Fruit fly (Drosophila melanogaster) whole organism, embryonic: ENCODE measurements around the gene Rab3-GEF.
A peak's percentile ranks its signal among the peaks of the same experiment; 100 is the strongest.

Experiments used
- Ada2b ChIP-seq: fragments of 200-800 bp; sonication (Bioruptor generic); IDR thresholded peaks from 2 replicates; pipeline ENCODE4 v1.3.6; 2022; ENCODE audit warnings: missing biosample characterization, missing genetic modification characterization
- Atf6 ChIP-seq: fragments of 200-800 bp; sonication (Bioruptor generic); IDR thresholded peaks from 2 replicates; pipeline ENCODE4 v1.3.6; 2022; ENCODE audit warnings: missing biosample characterization, missing genetic modification characterization
- CG1024 ChIP-seq: fragments of 200-800 bp; sonication (Bioruptor generic); IDR thresholded peaks from 2 replicates; pipeline ENCODE4 v1.3.6; 2022; ENCODE audit warnings: missing biosample characterization, missing genetic modification characterization
- CG10565 ChIP-seq: fragments of 200-800 bp; sonication (Bioruptor generic); optimal IDR thresholded peaks from 3 replicates; lab custom pipeline; 2016; ENCODE audit warnings: missing biosample characterization, mild to moderate bottlenecking, missing genetic modification characterization
- CG12744 ChIP-seq: fragments of 200-800 bp; sonication (Bioruptor generic); optimal IDR thresholded peaks from 2 replicates; lab custom pipeline; 2016; ENCODE audit warnings: missing biosample characterization, missing genetic modification characterization
- CG12942 ChIP-seq: fragments of 200-800 bp; sonication (Bioruptor generic); optimal IDR thresholded peaks from 3 replicates; lab custom pipeline; 2016; ENCODE audit warnings: missing biosample characterization, missing genetic modification characterization
- CG13296 ChIP-seq: fragments of 200-800 bp; sonication (Bioruptor generic); optimal IDR thresholded peaks from 3 replicates; lab custom pipeline; 2018; ENCODE audit warnings: missing biosample characterization, mild to moderate bottlenecking, missing genetic modification characterization
- CG15601 ChIP-seq: fragments of 200-800 bp; sonication (Bioruptor generic); optimal IDR thresholded peaks from 3 replicates; lab custom pipeline; 2019; ENCODE audit warnings: missing biosample characterization, mild to moderate bottlenecking, missing genetic modification characterization, moderate library complexity
- CG16815 ChIP-seq: fragments of 200-800 bp; sonication (Bioruptor generic); optimal IDR thresholded peaks from 3 replicates; lab custom pipeline; 2017; ENCODE audit warnings: missing biosample characterization, mild to moderate bottlenecking, missing genetic modification characterization
- CG17912 ChIP-seq: fragments of 200-800 bp; sonication (Bioruptor generic); optimal IDR thresholded peaks from 2 replicates; lab custom pipeline; 2018; ENCODE audit warnings: missing biosample characterization, mild to moderate bottlenecking, missing genetic modification characterization
- CG1832 ChIP-seq: fragments of 200-800 bp; sonication (Bioruptor generic); optimal IDR thresholded peaks from 2 replicates; lab custom pipeline; 2017; ENCODE audit warnings: missing biosample characterization, mild to moderate bottlenecking, missing genetic modification characterization, inconsistent platforms
- CG2129 ChIP-seq: fragments of 200-800 bp; sonication (Bioruptor generic); IDR thresholded peaks from 2 replicates; pipeline ENCODE4 v1.3.6; 2022; ENCODE audit warnings: missing biosample characterization, missing genetic modification characterization; ENCODE audit not compliant: partially characterized antibody
- CG2875 ChIP-seq: fragments of 200-800 bp; sonication (Bioruptor generic); optimal IDR thresholded peaks from 2 replicates; lab custom pipeline; 2017; ENCODE audit warnings: missing biosample characterization, mild to moderate bottlenecking, missing genetic modification characterization, missing genetic modification reagents
- CG3838 ChIP-seq: fragments of 200-800 bp; sonication (Bioruptor generic); optimal IDR thresholded peaks from 3 replicates; lab custom pipeline; 2016; ENCODE audit warnings: missing biosample characterization, missing genetic modification characterization
- CG4820 ChIP-seq: fragments of 200-800 bp; sonication (Bioruptor generic); optimal IDR thresholded peaks from 3 replicates; lab custom pipeline; 2016; ENCODE audit warnings: missing biosample characterization, missing genetic modification characterization
- CG8478 ChIP-seq: fragments of >200 bp; optimal IDR thresholded peaks from 2 replicates; lab custom pipeline; 2018
- Dek ChIP-seq: fragments of 200-800 bp; sonication (Bioruptor generic); optimal IDR thresholded peaks from 3 replicates; lab custom pipeline; 2019; ENCODE audit warnings: missing biosample characterization, mild to moderate bottlenecking, missing genetic modification characterization, moderate library complexity
- GATAe ChIP-seq: fragments of 200-800 bp; sonication (Bioruptor generic); conservative IDR thresholded peaks from 2 replicates; pipeline ENCODE4 v1.3.6; 2022; ENCODE audit warnings: missing biosample characterization, missing genetic modification characterization
- HLH3B ChIP-seq: fragments of 200-800 bp; sonication (Bioruptor generic); IDR thresholded peaks from 2 replicates; pipeline ENCODE4 v1.3.6; 2022; ENCODE audit warnings: missing biosample characterization, missing genetic modification characterization
- HmgD ChIP-seq: fragments of 200-800 bp; sonication (Bioruptor generic); optimal IDR thresholded peaks from 3 replicates; lab custom pipeline; 2016; ENCODE audit warnings: missing biosample characterization, missing genetic modification characterization
- Hr78 ChIP-seq, 2 experiments: fragments of 200-800 bp in 1 of 2; fragments of >200 bp in 1 of 2; sonication (Bioruptor generic) in 1 of 2; optimal IDR thresholded peaks; 2 replicates each; lab custom pipeline; 2017 to 2019; ENCODE audit warnings: missing biosample characterization in 2 of 2, missing genetic modification characterization in 2 of 2, mild to moderate bottlenecking in 1 of 2, moderate library complexity in 1 of 2
- Meics ChIP-seq: fragments of 200-800 bp; sonication (Bioruptor generic); optimal IDR thresholded peaks from 2 replicates; lab custom pipeline; 2017; ENCODE audit warnings: missing biosample characterization, mild to moderate bottlenecking, missing genetic modification characterization
- Mrtf ChIP-seq: fragments of 200-800 bp; sonication (Bioruptor generic); IDR thresholded peaks from 3 replicates; pipeline ENCODE4 v1.3.6; 2022; ENCODE audit warnings: missing biosample characterization, missing genetic modification characterization
- NC2α ChIP-seq: fragments of 200-800 bp; sonication (Bioruptor generic); optimal IDR thresholded peaks from 2 replicates; lab custom pipeline; 2016; ENCODE audit warnings: missing biosample characterization, missing genetic modification characterization
- NC2β ChIP-seq: fragments of 200-800 bp; sonication (Bioruptor generic); optimal IDR thresholded peaks from 2 replicates; lab custom pipeline; 2016; ENCODE audit warnings: missing biosample characterization, missing genetic modification characterization
- Oli ChIP-seq: fragments of 200-800 bp; sonication (Bioruptor generic); optimal IDR thresholded peaks from 2 replicates; lab custom pipeline; 2018; ENCODE audit warnings: missing biosample characterization, mild to moderate bottlenecking, missing genetic modification characterization, moderate library complexity
- Ptx1 ChIP-seq: fragments of 200-800 bp; sonication (Bioruptor generic); IDR thresholded peaks from 2 replicates; pipeline ENCODE4 v1.3.6; 2022; ENCODE audit warnings: missing biosample characterization, missing genetic modification characterization
- Xbp1 ChIP-seq: fragments of 200-800 bp; sonication (Bioruptor generic); optimal IDR thresholded peaks from 3 replicates; lab custom pipeline; 2016; ENCODE audit warnings: missing biosample characterization, mild to moderate bottlenecking, missing genetic modification characterization
- ac ChIP-seq: fragments of 200-800 bp; sonication (Bioruptor generic); optimal IDR thresholded peaks from 3 replicates; lab custom pipeline; 2017; ENCODE audit warnings: missing biosample characterization, mild to moderate bottlenecking, missing genetic modification characterization
- bcd ChIP-seq: fragments of 200-800 bp; sonication (Bioruptor generic); optimal IDR thresholded peaks from 2 replicates; lab custom pipeline; 2017; ENCODE audit warnings: missing biosample characterization, mild to moderate bottlenecking, missing genetic modification characterization
- caup ChIP-seq: fragments of 200-800 bp; sonication (Bioruptor generic); optimal IDR thresholded peaks from 3 replicates; lab custom pipeline; 2017; ENCODE audit warnings: missing biosample characterization, mild to moderate bottlenecking, missing genetic modification characterization, moderate library complexity; ENCODE audit not compliant: severe bottlenecking
- chm ChIP-seq: fragments of 200-800 bp; sonication (Bioruptor generic); IDR thresholded peaks from 2 replicates; pipeline ENCODE4 v1.3.6; 2022; ENCODE audit warnings: missing biosample characterization, missing genetic modification characterization
- crp ChIP-seq, 2 experiments: fragments of 200-800 bp; sonication (Bioruptor generic); optimal IDR thresholded peaks; 2 replicates in 1 of 2; 3 replicates in 1 of 2; lab custom pipeline; 2017; ENCODE audit warnings: missing biosample characterization in 2 of 2, missing genetic modification characterization in 2 of 2, mild to moderate bottlenecking in 1 of 2, moderate library complexity in 1 of 2
- danr ChIP-seq: fragments of 200-800 bp; sonication (Bioruptor generic); IDR thresholded peaks from 2 replicates; pipeline ENCODE4 v1.3.6; 2022; ENCODE audit warnings: missing biosample characterization, missing genetic modification characterization
- dati ChIP-seq: fragments of 200-800 bp; sonication (Bioruptor generic); IDR thresholded peaks from 2 replicates; pipeline ENCODE4 v1.3.6; 2022; ENCODE audit warnings: missing biosample characterization, missing genetic modification characterization
- dpn ChIP-seq, 2 experiments: fragments of 200-800 bp; sonication (Bioruptor generic); optimal IDR thresholded peaks; 3 replicates each; lab custom pipeline; 2016; ENCODE audit warnings: missing biosample characterization in 2 of 2, missing genetic modification characterization in 2 of 2
- eyg ChIP-seq: fragments of 200-800 bp; sonication (Bioruptor generic); optimal IDR thresholded peaks from 3 replicates; lab custom pipeline; 2016; ENCODE audit warnings: missing biosample characterization, missing genetic modification characterization
- fd64A ChIP-seq: fragments of 200-800 bp; sonication (Bioruptor generic); optimal IDR thresholded peaks from 3 replicates; lab custom pipeline; 2018; ENCODE audit warnings: missing biosample characterization, mild to moderate bottlenecking, missing genetic modification characterization
- hbn ChIP-seq: fragments of 200-800 bp; sonication (Bioruptor generic); IDR thresholded peaks from 2 replicates; pipeline ENCODE4 v1.3.6; 2022; ENCODE audit warnings: missing biosample characterization, missing genetic modification characterization; ENCODE audit not compliant: partially characterized antibody
- ind ChIP-seq: fragments of 200-800 bp; sonication (Bioruptor generic); optimal IDR thresholded peaks from 3 replicates; lab custom pipeline; 2016; ENCODE audit warnings: missing biosample characterization, missing genetic modification characterization
- insv ChIP-seq, 2 experiments: fragments of 200-800 bp; sonication (Bioruptor generic); optimal IDR thresholded peaks; 3 replicates each; lab custom pipeline; 2016 to 2018; ENCODE audit warnings: missing biosample characterization in 2 of 2, missing genetic modification characterization in 2 of 2
- lola ChIP-seq, 3 experiments: fragments of >200 bp in 2 of 3; fragments of 200-800 bp in 1 of 3; sonication (Bioruptor generic) in 1 of 3; optimal IDR thresholded peaks; 2 replicates each; lab custom pipeline; 2017 to 2019; ENCODE audit warnings: missing biosample characterization in 3 of 3, missing genetic modification characterization in 3 of 3, mild to moderate bottlenecking in 1 of 3, moderate library complexity in 1 of 3
- nerfin-2 ChIP-seq: fragments of 200-800 bp; sonication (Bioruptor generic); IDR thresholded peaks from 2 replicates; pipeline ENCODE4 v1.3.6; 2022; ENCODE audit warnings: missing biosample characterization, missing genetic modification characterization; ENCODE audit not compliant: partially characterized antibody
- org-1 ChIP-seq: fragments of 200-800 bp; sonication (Bioruptor generic); optimal IDR thresholded peaks from 2 replicates; lab custom pipeline; 2017; ENCODE audit warnings: missing biosample characterization, missing genetic modification characterization
- ranshi ChIP-seq: fragments of 200-800 bp; sonication (Bioruptor generic); IDR thresholded peaks from 2 replicates; pipeline ENCODE4 v1.3.6; 2022; ENCODE audit warnings: missing biosample characterization, missing genetic modification characterization
- schlank ChIP-seq: fragments of 200-800 bp; sonication (Bioruptor generic); optimal IDR thresholded peaks from 2 replicates; lab custom pipeline; 2018; ENCODE audit warnings: missing biosample characterization, mild to moderate bottlenecking, missing genetic modification characterization
- sens ChIP-seq: fragments of 200-800 bp; sonication (Bioruptor generic); peaks from one replicate; lab custom pipeline; 2016; ENCODE audit warnings: missing biosample characterization, missing genetic modification characterization
- sr ChIP-seq: fragments of 200-800 bp; sonication (Bioruptor generic); IDR thresholded peaks from 3 replicates; pipeline ENCODE4 v1.3.6; 2022; ENCODE audit warnings: missing biosample characterization, missing genetic modification characterization
- vfl ChIP-seq: fragments of 200-800 bp; sonication (Bioruptor generic); optimal IDR thresholded peaks from 2 replicates; lab custom pipeline; 2016; ENCODE audit warnings: missing biosample characterization, missing genetic modification characterization
- vvl ChIP-seq: fragments of 200-800 bp; sonication (Bioruptor generic); IDR thresholded peaks from 2 replicates; pipeline ENCODE4 v1.3.6; 2022; ENCODE audit warnings: missing biosample characterization, missing genetic modification characterization
- yki ChIP-seq: fragments of >200 bp; optimal IDR thresholded peaks from 3 replicates; lab custom pipeline; 2018

The Rab3-GEF gene

dm6 chrX:15127880-15128644, 38.6 kb downstream of the Rab3-GEF start (continued):
- no peak for TF ChIP-seq CG1024 (GFP tag; lab: Robert Waterston, UW)
- peak; percentile 16 for TF ChIP-seq Meics (GFP tag; lab: Kevin White, UChicago)
- TF ChIP-seq ac, result no peak
- no peak for TF ChIP-seq CG16815 (GFP tag; lab: Kevin White, UChicago)
- TF ChIP-seq hbn (GFP tag; lab: Robert Waterston, UW), result no peak
- TF ChIP-seq bcd (GFP tag; lab: Kevin White, UChicago), result no peak
- no peak for TF ChIP-seq Oli (tag; lab: Kevin White, UChicago)
- no peak for TF ChIP-seq CG2129 (GFP tag; lab: Robert Waterston, UW)
- TF ChIP-seq ind (GFP tag; lab: Kevin White, UChicago), result no peak
- TF ChIP-seq lola (GFP tag; optimal IDR thresholded peaks at IDR 0.05; lab: Kevin White, UChicago), result no peak
- no peak for TF ChIP-seq CG15601 (tag; lab: Kevin White, UChicago)
- TF ChIP-seq caup, result no peak
- no peak for TF ChIP-seq Mrtf (GFP tag; lab: Robert Waterston, UW)
- TF ChIP-seq NC2β (GFP tag; lab: Kevin White, UChicago), result no peak
- TF ChIP-seq yki (lab: Kevin White, UChicago), result no peak
- no peak for TF ChIP-seq eyg (GFP tag; lab: Kevin White, UChicago)
- no peak for TF ChIP-seq CG12744 (GFP tag; lab: Kevin White, UChicago)
- TF ChIP-seq nerfin-2 (GFP tag; lab: Robert Waterston, UW), result no peak
- TF ChIP-seq dpn (GFP tag; optimal IDR thresholded peaks at IDR 0.05; lab: Kevin White, UChicago), result no peak
- no peak for TF ChIP-seq CG4820 (GFP tag; lab: Kevin White, UChicago)
- TF ChIP-seq Xbp1, result no peak
- TF ChIP-seq CG10565 (GFP tag; lab: Kevin White, UChicago), result no peak
- TF ChIP-seq CG12942 (GFP tag; lab: Kevin White, UChicago), result no peak
- TF ChIP-seq CG8478, result no peak
- no peak for TF ChIP-seq org-1 (GFP tag; lab: Kevin White, UChicago)
- no peak for TF ChIP-seq schlank (tag; lab: Kevin White, UChicago)
- TF ChIP-seq fd64A (GFP tag; lab: Kevin White, UChicago), result no peak
- no peak for TF ChIP-seq CG2875 (GFP tag; lab: Kevin White, UChicago)
- 0 out of 2 replicates have a peak, but pooled peaks have one; percentile 15 for TF ChIP-seq Ada2b (GFP tag; lab: Robert Waterston, UW)
- TF ChIP-seq Atf6 (GFP tag; lab: Robert Waterston, UW), result no peak
- no peak for TF ChIP-seq dati (GFP tag; lab: Robert Waterston, UW)
- TF ChIP-seq Hr78 (GFP tag; optimal IDR thresholded peaks at IDR 0.05; lab: Kevin White, UChicago), result no peak
- peak; percentile 70 for TF ChIP-seq sens (GFP tag; lab: Kevin White, UChicago)
- TF ChIP-seq Dek (tag; lab: Kevin White, UChicago), result no peak
- no peak for TF ChIP-seq crp (GFP tag; optimal IDR thresholded peaks at IDR 0.05; lab: Kevin White, UChicago)
- TF ChIP-seq HLH3B (GFP tag; lab: Robert Waterston, UW), result no peak
- TF ChIP-seq CG1832 (GFP tag; lab: Kevin White, UChicago), result no peak
- no peak for TF ChIP-seq NC2α (GFP tag; lab: Kevin White, UChicago)
- TF ChIP-seq ranshi (GFP tag; lab: Robert Waterston, UW), result no peak
- no peak for TF ChIP-seq insv (GFP tag; optimal IDR thresholded peaks at IDR 0.05; lab: Kevin White, UChicago)
- no peak for TF ChIP-seq vvl
- TF ChIP-seq Ptx1 (GFP tag; lab: Robert Waterston, UW), result peak; percentile 22; the same call in 1 of the 2 replicates
- TF ChIP-seq sr (GFP tag; lab: Robert Waterston, UW), result no peak
- TF ChIP-seq vfl (GFP tag; lab: Kevin White, UChicago), result no peak
- TF ChIP-seq GATAe (GFP tag; lab: Robert Waterston, UW), result no peak
- TF ChIP-seq CG3838 (GFP tag; lab: Kevin White, UChicago), result no peak
- TF ChIP-seq CG17912, result no peak
- TF ChIP-seq chm, result no peak
- peak; percentile 15 for TF ChIP-seq CG13296
- TF ChIP-seq HmgD, result no peak
- no peak for TF ChIP-seq danr
